Worm (Caenorhabditis elegans) whole organism, late embryonic: Measurements from ENCODE around the gene Y13C8A.1.

Source experiments
- C08G9.2 ChIP-seq: sonication (generic microtip); optimal IDR thresholded peaks from 2 replicates; lab custom pipeline; 2016; ENCODE audit warnings: mild to moderate bottlenecking, missing genetic modification characterization, moderate library complexity, missing compliant biosample characterization
- F13H6.1 ChIP-seq: sonication (generic microtip); optimal IDR thresholded peaks from 2 replicates; lab custom pipeline; 2016; ENCODE audit warnings: missing genetic modification characterization, missing compliant biosample characterization
- K09A11.1 ChIP-seq: sonication (generic microtip); optimal IDR thresholded peaks from 2 replicates; lab custom pipeline; 2017; ENCODE audit warnings: antibody characterized with exemption, mild to moderate bottlenecking, missing genetic modification characterization, missing compliant biosample characterization; ENCODE audit not compliant: insufficient read depth
- Y22D7AL.16 ChIP-seq: sonication (generic microtip); optimal IDR thresholded peaks from 2 replicates; lab custom pipeline; 2016; ENCODE audit warnings: missing genetic modification characterization, missing compliant biosample characterization
- ahr-1 ChIP-seq: sonication (generic microtip); optimal IDR thresholded peaks from 2 replicates; lab custom pipeline; 2016; ENCODE audit warnings: missing genetic modification characterization, missing compliant biosample characterization
- ceh-14 ChIP-seq: sonication (generic microtip); optimal IDR thresholded peaks from 2 replicates; lab custom pipeline; 2016; ENCODE audit warnings: missing genotype, missing genetic modification characterization, missing compliant biosample characterization
- ceh-18 ChIP-seq: sonication (generic microtip); optimal IDR thresholded peaks from 2 replicates; lab custom pipeline; 2016; ENCODE audit warnings: missing genetic modification characterization, missing compliant biosample characterization
- ceh-19 ChIP-seq: fragments of 200-800 bp; sonication (Bioruptor generic); optimal IDR thresholded peaks from 2 replicates; lab custom pipeline; 2018; ENCODE audit warnings: mild to moderate bottlenecking, missing genetic modification characterization, missing compliant biosample characterization
- ceh-2 ChIP-seq: sonication (generic microtip); optimal IDR thresholded peaks from 2 replicates; lab custom pipeline; 2016; ENCODE audit warnings: missing genotype, missing genetic modification characterization, missing compliant biosample characterization
- ceh-30 ChIP-seq: fragments of 150-350 bp; optimal IDR thresholded peaks from 2 replicates; lab custom pipeline; 2014; ENCODE audit warnings: missing biosample characterization, missing genetic modification characterization
- ceh-31 ChIP-seq: sonication (generic microtip); optimal IDR thresholded peaks from 2 replicates; lab custom pipeline; 2016; ENCODE audit warnings: missing genetic modification characterization, missing compliant biosample characterization
- ceh-34 ChIP-seq: sonication (generic microtip); optimal IDR thresholded peaks from 2 replicates; lab custom pipeline; 2016; ENCODE audit warnings: mild to moderate bottlenecking, missing genetic modification characterization, missing compliant biosample characterization
- ceh-6 ChIP-seq: fragments of 200-800 bp; sonication (Bioruptor generic); optimal IDR thresholded peaks from 2 replicates; lab custom pipeline; 2018; ENCODE audit warnings: mild to moderate bottlenecking, missing genetic modification characterization, missing compliant biosample characterization
- dve-1 ChIP-seq: sonication (generic microtip); optimal IDR thresholded peaks from 2 replicates; lab custom pipeline; 2017; ENCODE audit warnings: antibody characterized with exemption, mild to moderate bottlenecking, missing genetic modification characterization, missing compliant biosample characterization
- elt-2 ChIP-seq: sonication (generic microtip); optimal IDR thresholded peaks from 2 replicates; lab custom pipeline; 2016; ENCODE audit warnings: missing genetic modification reagents, missing genetic modification characterization, missing compliant biosample characterization
- elt-4 ChIP-seq: sonication (generic microtip); optimal IDR thresholded peaks from 2 replicates; lab custom pipeline; 2016; ENCODE audit warnings: missing genetic modification characterization, missing compliant biosample characterization
- ets-4 ChIP-seq: sonication (generic microtip); optimal IDR thresholded peaks from 2 replicates; lab custom pipeline; 2016; ENCODE audit warnings: missing genetic modification characterization, missing compliant biosample characterization
- fax-1 ChIP-seq: sonication (generic microtip); optimal IDR thresholded peaks from 2 replicates; lab custom pipeline; 2016; ENCODE audit warnings: missing genotype, missing genetic modification characterization, missing compliant biosample characterization
- fkh-10 ChIP-seq: fragments of 150-350 bp; optimal IDR thresholded peaks from 2 replicates; lab custom pipeline; 2014; ENCODE audit warnings: missing biosample characterization, missing genetic modification reagents, missing genetic modification characterization
- fkh-6 ChIP-seq: sonication (generic microtip); optimal IDR thresholded peaks from 2 replicates; lab custom pipeline; 2016; ENCODE audit warnings: missing genetic modification characterization, missing compliant biosample characterization
- gmeb-2 ChIP-seq: sonication (generic microtip); optimal IDR thresholded peaks from 2 replicates; lab custom pipeline; 2016; ENCODE audit warnings: missing genetic modification characterization, inconsistent platforms, missing compliant biosample characterization
- hlh-13 ChIP-seq: fragments of 200-800 bp; sonication (Bioruptor generic); optimal IDR thresholded peaks from 2 replicates; lab custom pipeline; 2018; ENCODE audit warnings: mild to moderate bottlenecking, missing genetic modification characterization, missing compliant biosample characterization
- hlh-30 ChIP-seq: sonication (generic microtip); optimal IDR thresholded peaks from 2 replicates; lab custom pipeline; 2017; ENCODE audit warnings: antibody characterized with exemption, missing genetic modification characterization, missing compliant biosample characterization; ENCODE audit not compliant: insufficient read depth
- hlh-8 ChIP-seq: sonication (generic microtip); optimal IDR thresholded peaks from 2 replicates; lab custom pipeline; 2016; ENCODE audit warnings: missing genotype, missing genetic modification characterization, missing compliant biosample characterization
- lim-6 ChIP-seq: sonication (generic microtip); optimal IDR thresholded peaks from 2 replicates; lab custom pipeline; 2016; ENCODE audit warnings: missing genetic modification characterization, missing compliant biosample characterization
- madf-2 ChIP-seq: sonication (generic microtip); optimal IDR thresholded peaks from 2 replicates; lab custom pipeline; 2017; ENCODE audit warnings: missing genetic modification characterization, missing compliant biosample characterization
- mec-3 ChIP-seq: sonication (generic microtip); optimal IDR thresholded peaks from 2 replicates; lab custom pipeline; 2016; ENCODE audit warnings: borderline replicate concordance, missing genetic modification characterization, missing compliant biosample characterization
- nfya-1 ChIP-seq: sonication (generic microtip); optimal IDR thresholded peaks from 2 replicates; lab custom pipeline; 2017; ENCODE audit warnings: missing genetic modification characterization, mild to moderate bottlenecking, missing compliant biosample characterization, antibody characterized with exemption, moderate library complexity
- nhr-232 ChIP-seq: sonication (generic microtip); optimal IDR thresholded peaks from 2 replicates; lab custom pipeline; 2016; ENCODE audit warnings: missing genetic modification characterization, missing compliant biosample characterization
- npax-4 ChIP-seq: sonication (generic microtip); optimal IDR thresholded peaks from 2 replicates; lab custom pipeline; 2016; ENCODE audit warnings: missing genetic modification characterization, missing compliant biosample characterization
- pag-3 ChIP-seq: sonication (generic microtip); optimal IDR thresholded peaks from 2 replicates; lab custom pipeline; 2016; ENCODE audit warnings: missing compliant biosample characterization, missing genetic modification characterization, borderline replicate concordance
- pat-9 ChIP-seq: fragments of 200-800 bp; sonication (Bioruptor generic); optimal IDR thresholded peaks from 2 replicates; lab custom pipeline; 2018; ENCODE audit warnings: mild to moderate bottlenecking, missing genetic modification characterization, moderate library complexity, missing compliant biosample characterization
- pax-1 ChIP-seq: fragments of 150-350 bp; optimal IDR thresholded peaks from 2 replicates; lab custom pipeline; 2014; ENCODE audit warnings: missing biosample characterization, missing genetic modification characterization
- pha-4 ChIP-seq: fragments of 150-350 bp; optimal IDR thresholded peaks from 2 replicates; lab custom pipeline; 2018; ENCODE audit warnings: missing biosample characterization, missing genetic modification reagents, missing genetic modification characterization
- pqm-1 ChIP-seq: sonication (generic microtip); optimal IDR thresholded peaks from 2 replicates; lab custom pipeline; 2016; ENCODE audit warnings: missing genetic modification characterization, missing compliant biosample characterization
- pros-1 ChIP-seq: fragments of 150-350 bp; optimal IDR thresholded peaks from 2 replicates; lab custom pipeline; 2014; ENCODE audit warnings: missing biosample characterization, missing genetic modification reagents, missing genetic modification characterization
- ref-2 ChIP-seq: sonication (generic microtip); optimal IDR thresholded peaks from 2 replicates; lab custom pipeline; 2016; ENCODE audit warnings: missing genetic modification characterization, missing compliant biosample characterization
- rnt-1 ChIP-seq: sonication (generic microtip); optimal IDR thresholded peaks from 2 replicates; lab custom pipeline; 2016; ENCODE audit warnings: missing genetic modification characterization, missing compliant biosample characterization
- sdc-2 ChIP-seq: sonication (generic microtip); optimal IDR thresholded peaks from 2 replicates; lab custom pipeline; 2016; ENCODE audit warnings: missing genotype, missing genetic modification characterization, missing compliant biosample characterization
- sox-2 ChIP-seq: fragments of 200-800 bp; sonication (Bioruptor generic); IDR thresholded peaks from 2 replicates; pipeline ENCODE4 v1.3.6; 2022; ENCODE audit warnings: missing genetic modification reagents, missing genetic modification characterization, missing compliant biosample characterization
- tbx-2 ChIP-seq: sonication (generic microtip); optimal IDR thresholded peaks from 2 replicates; lab custom pipeline; 2016; ENCODE audit warnings: missing genetic modification characterization, missing compliant biosample characterization
- tbx-7 ChIP-seq: sonication (generic microtip); optimal IDR thresholded peaks from 2 replicates; lab custom pipeline; 2016; ENCODE audit warnings: missing genotype, missing genetic modification characterization, missing compliant biosample characterization
- ttx-3 ChIP-seq: sonication (generic microtip); optimal IDR thresholded peaks from 2 replicates; lab custom pipeline; 2016; ENCODE audit warnings: missing genetic modification reagents, missing genetic modification characterization, missing compliant biosample characterization
- unc-42 ChIP-seq: sonication (generic microtip); optimal IDR thresholded peaks from 2 replicates; lab custom pipeline; 2016; ENCODE audit warnings: missing genotype, missing genetic modification characterization, missing compliant biosample characterization
- unc-55 ChIP-seq: sonication (generic microtip); optimal IDR thresholded peaks from 2 replicates; lab custom pipeline; 2017; ENCODE audit warnings: missing biosample characterization, missing genetic modification reagents, missing genetic modification characterization
- unc-86 ChIP-seq: sonication (generic microtip); optimal IDR thresholded peaks from 2 replicates; lab custom pipeline; 2016; ENCODE audit warnings: missing genetic modification characterization, missing compliant biosample characterization
- zip-5 ChIP-seq: sonication (generic microtip); optimal IDR thresholded peaks from 2 replicates; lab custom pipeline; 2016; ENCODE audit warnings: missing genetic modification characterization, missing compliant biosample characterization
- ztf-16 ChIP-seq: sonication (generic microtip); optimal IDR thresholded peaks from 2 replicates; lab custom pipeline; 2017; ENCODE audit warnings: missing genetic modification characterization, missing compliant biosample characterization

Gene Y13C8A.1

DNA sequence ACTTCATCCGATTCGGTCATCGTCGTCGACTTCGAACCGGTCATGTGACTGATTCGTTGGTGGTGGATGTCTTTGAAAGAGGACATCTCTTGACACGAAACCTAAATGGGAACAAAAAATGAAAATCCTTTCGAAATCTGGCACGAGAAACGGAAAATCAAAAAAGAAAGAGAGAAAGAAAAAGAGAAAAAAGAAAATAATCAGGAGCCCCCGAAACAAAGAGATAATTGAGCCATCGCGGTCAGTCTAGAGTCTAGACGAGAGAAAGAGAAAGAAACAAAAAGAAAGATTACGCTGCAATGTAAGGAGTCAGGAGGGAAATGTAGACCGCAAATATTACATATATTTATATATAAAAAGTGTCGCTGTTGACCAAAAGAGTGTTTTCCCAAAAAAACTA is 14.6 kb upstream of the Y13C8A.1 start, which contains the start of gene aakg-2:
Gene aakg-2, minus strand, starts transcription at position 101 of the 400 bp plus-strand sequence.
- TF ChIP-seq rnt-1 (tag; lab: Kevin White, UChicago) (no peak), F13H6.1 (tag; lab: Kevin White, UChicago) (no peak), C08G9.2 (tag; lab: Kevin White, UChicago) (no peak), hlh-30 (tag; lab: Kevin White, UChicago) (no peak), pha-4 (tag; lab: Kevin White, UChicago) (no peak), nhr-232 (tag; lab: Kevin White, UChicago) (no peak), hlh-13 (GFP tag; lab: Kevin White, UChicago) (no peak), hlh-8 (tag; lab: Kevin White, UChicago) (no peak), Y22D7AL.16 (tag; lab: Kevin White, UChicago) (no peak), ref-2 (tag; lab: Kevin White, UChicago) (no peak), ceh-14 (tag; lab: Kevin White, UChicago) (no peak), ceh-6 (no peak), unc-86 (no peak), pag-3 (no peak)

ce11 chrX:16871355-16871754 is 12.2 kb upstream of the Y13C8A.1 start:
- no peak for TF ChIP-seq madf-2 (tag; lab: Kevin White, UChicago)
- TF ChIP-seq hlh-13 (GFP tag; lab: Kevin White, UChicago) = no peak
- TF ChIP-seq nfya-1 = no peak
- no peak for TF ChIP-seq pax-1
- TF ChIP-seq unc-86 = no peak
- no peak for TF ChIP-seq fax-1 (tag; lab: Kevin White, UChicago)
- no peak for TF ChIP-seq ahr-1 (tag; lab: Kevin White, UChicago)
- no peak for TF ChIP-seq ets-4 (tag; lab: Kevin White, UChicago)
- no peak for TF ChIP-seq fkh-10 (GFP tag; lab: Kevin White, UChicago)
- TF ChIP-seq ceh-6 = no peak
- no peak for TF ChIP-seq elt-4 (tag; lab: Kevin White, UChicago)
- no peak for TF ChIP-seq mec-3 (tag; lab: Kevin White, UChicago)
- TF ChIP-seq tbx-2 (tag; lab: Kevin White, UChicago) = no peak
- TF ChIP-seq ceh-14 (tag; lab: Kevin White, UChicago) = no peak
- TF ChIP-seq F13H6.1 (tag; lab: Kevin White, UChicago) = no peak
- no peak for TF ChIP-seq ceh-19 (GFP tag; lab: Kevin White, UChicago)
- no peak for TF ChIP-seq ttx-3 (tag; lab: Kevin White, UChicago)
- no peak for TF ChIP-seq npax-4

- TF ChIP-seq fkh-6 = no peak
- peak; percentile 64 for TF ChIP-seq tbx-2 (tag; lab: Kevin White, UChicago)
- peak; percentile 52 for TF ChIP-seq ceh-18
- peak; percentile 30 for TF ChIP-seq unc-42 (tag; lab: Kevin White, UChicago)
- peak; percentile 62 for TF ChIP-seq ceh-31
- TF ChIP-seq nfya-1 = peak; percentile 68
- no peak for TF ChIP-seq ztf-16 (tag; lab: Kevin White, UChicago)
- no peak for TF ChIP-seq pax-1
- no peak for TF ChIP-seq tbx-7 (tag; lab: Kevin White, UChicago)
- TF ChIP-seq hlh-30 (tag; lab: Kevin White, UChicago) = peak; percentile 54
- no peak for TF ChIP-seq dve-1 (tag; lab: Kevin White, UChicago)
- peak; percentile 13 for TF ChIP-seq ceh-30 (tag; lab: Kevin White, UChicago)
- TF ChIP-seq pat-9 (tag; lab: Kevin White, UChicago) = no peak
- TF ChIP-seq ceh-34 = peak; percentile 22
- peak; percentile 0 for TF ChIP-seq rnt-1 (tag; lab: Kevin White, UChicago)
- TF ChIP-seq lim-6 = no peak
- TF ChIP-seq elt-2 (tag; lab: Kevin White, UChicago) = no peak
- peak; percentile 74 for TF ChIP-seq sdc-2 (tag; lab: Kevin White, UChicago)
- TF ChIP-seq ceh-19 (GFP tag; lab: Kevin White, UChicago) = no peak
- peak; percentile 57 for TF ChIP-seq unc-55 (GFP tag; lab: Kevin White, UChicago)
- peak; percentile 26 for TF ChIP-seq pros-1 (tag; lab: Kevin White, UChicago)
- TF ChIP-seq ceh-14 (tag; lab: Kevin White, UChicago) = no peak
- no peak for TF ChIP-seq npax-4
- TF ChIP-seq sox-2 = peak; percentile 59; the same call in 1 of the 2 replicates
- no peak for TF ChIP-seq zip-5 (tag; lab: Kevin White, UChicago)
- TF ChIP-seq ceh-2 (tag; lab: Kevin White, UChicago) = peak; percentile 10
- no peak for TF ChIP-seq gmeb-2 (tag; lab: Kevin White, UChicago)
- TF ChIP-seq ceh-6 = no peak
- TF ChIP-seq K09A11.1 (tag; lab: Kevin White, UChicago) = no peak
- no peak for TF ChIP-seq pqm-1
- TF ChIP-seq, all 69 proteins: peak for 14
These were observed 11.0 kb upstream of the Y13C8A.1 start, which contains the start of gene T20F7.1 for ce11 chrX:16872446-16872962. TSS of gene T20F7.1 (plus strand) at chrX:16872912.
